Fruit fly (Drosophila melanogaster): ENCODE data around the gene CG12541.

Gene CG12541

DNA sequence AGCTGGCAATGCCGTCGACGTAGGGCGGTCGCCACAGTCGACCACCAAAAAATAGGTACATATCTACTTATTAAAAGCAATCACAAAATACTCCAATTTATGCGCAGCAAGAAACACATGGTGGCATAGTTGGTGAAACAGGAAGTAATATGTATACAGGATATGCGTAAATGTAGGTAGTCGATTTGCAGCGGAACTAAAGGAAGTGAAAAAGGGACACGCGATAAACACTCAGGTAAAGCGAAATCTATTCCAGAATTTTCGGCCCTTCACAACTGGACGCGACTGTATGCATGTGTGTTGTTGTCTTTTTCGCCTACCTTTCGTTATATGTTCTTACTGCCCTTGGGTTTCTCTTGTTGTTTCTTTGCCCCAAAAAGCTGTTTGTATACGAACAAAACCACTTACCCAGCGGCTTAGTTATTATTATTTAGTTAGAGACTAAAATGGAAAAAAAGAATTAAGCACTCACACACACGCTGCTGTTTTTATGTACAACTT lies 30.7 kb upstream of the CG12541 start (continued):
- TF ChIP-seq gcm (GFP tag; optimal IDR thresholded peaks at IDR 0.05): peak; percentile 73
- peak; percentile 70 for TF ChIP-seq ind (GFP tag; optimal IDR thresholded peaks at IDR 0.05)
- TF ChIP-seq twi (tag; optimal IDR thresholded peaks at IDR 0.05): peak; percentile 86
- peak; percentile 81 for TF ChIP-seq CG9727 (GFP tag; optimal IDR thresholded peaks at IDR 0.05)
- no peak for TF ChIP-seq Dll (GFP tag; IDR thresholded peaks at IDR 0.05; ENCODE audit: partially characterized antibody)
- TF ChIP-seq Neu2 (GFP tag; optimal IDR thresholded peaks at IDR 0.05; ENCODE audit: borderline replicate concordance): no peak
- TF ChIP-seq ac (GFP tag; optimal IDR thresholded peaks at IDR 0.05): peak; percentile 24
- peak; percentile 63 for TF ChIP-seq CG8944 (GFP tag; optimal IDR thresholded peaks at IDR 0.05)
- peak; percentile 2 to 84 for TF ChIP-seq bsh (GFP tag; optimal IDR thresholded peaks at IDR 0.05)
- TF ChIP-seq CG18011 (GFP tag; optimal IDR thresholded peaks at IDR 0.05): peak; percentile 52
- TF ChIP-seq CG17328 (GFP tag; IDR thresholded peaks at IDR 0.05): peak; percentile 67; the same call in 1 of the 2 replicates
- peak; percentile 67 for TF ChIP-seq CG3407 (GFP tag; optimal IDR thresholded peaks at IDR 0.05)
- no peak for TF ChIP-seq mld (GFP tag; IDR thresholded peaks at IDR 0.05; ENCODE audit: partially characterized antibody)
- TF ChIP-seq bigmax (GFP tag; optimal IDR thresholded peaks at IDR 0.05): no peak
- peak; percentile 84 for TF ChIP-seq lilli (GFP tag; optimal IDR thresholded peaks at IDR 0.05)
- peak; percentile 91 for TF ChIP-seq CG13424 (tag; optimal IDR thresholded peaks at IDR 0.05)
- peak; percentile 16 for TF ChIP-seq kay (GFP tag; optimal IDR thresholded peaks at IDR 0.05)
- TF ChIP-seq CG4328 (GFP tag; optimal IDR thresholded peaks at IDR 0.05): peak; percentile 67
- peak; percentile 45; the same call in 1 of the 2 replicates for TF ChIP-seq Rx (GFP tag; IDR thresholded peaks at IDR 0.05)
- TF ChIP-seq HmgZ (tag; optimal IDR thresholded peaks at IDR 0.05): peak; percentile 89
- TF ChIP-seq Bteb2 (GFP tag; optimal IDR thresholded peaks at IDR 0.05): peak; percentile 56
- peak in 1 of 2 experiments; percentile 96 for TF ChIP-seq eve (GFP tag; optimal IDR thresholded peaks at IDR 0.05)
- no peak for TF ChIP-seq corto (GFP tag; optimal IDR thresholded peaks at IDR 0.05)
- TF ChIP-seq CG31224 (GFP tag; IDR thresholded peaks at IDR 0.05): peak; percentile 73
- TF ChIP-seq Usf (GFP tag; optimal IDR thresholded peaks at IDR 0.05): peak; percentile 51
- TF ChIP-seq CG2116 (GFP tag; optimal IDR thresholded peaks at IDR 0.05): peak; percentile 11
- TF ChIP-seq CG8281 (tag; optimal IDR thresholded peaks at IDR 0.05): peak; percentile 65
- peak; percentile 74 for TF ChIP-seq schlank (tag; optimal IDR thresholded peaks at IDR 0.05)
- TF ChIP-seq Doc3 (GFP tag; IDR thresholded peaks at IDR 0.05; ENCODE audit: partially characterized antibody): no peak
- TF ChIP-seq z (GFP tag; IDR thresholded peaks at IDR 0.05): no peak; the same call in 2 of the 3 replicates
- TF ChIP-seq rib (GFP tag; IDR thresholded peaks at IDR 0.05): peak; percentile 30; the same call in 1 of the 2 replicates
- TF ChIP-seq zf30C (GFP tag; optimal IDR thresholded peaks at IDR 0.05): no peak
- TF ChIP-seq CG12744 (GFP tag; optimal IDR thresholded peaks at IDR 0.05): peak; percentile 47
- peak; percentile 61 for TF ChIP-seq CG3847 (GFP tag; IDR thresholded peaks at IDR 0.05)
- peak; percentile 37; the same call in 1 of the 2 replicates for TF ChIP-seq ham (GFP tag; IDR thresholded peaks at IDR 0.05)
- TF ChIP-seq Ets97D (GFP tag; optimal IDR thresholded peaks at IDR 0.05): peak; percentile 15
- TF ChIP-seq yki (optimal IDR thresholded peaks at IDR 0.05): peak; percentile 8
- TF ChIP-seq H2.0 (GFP tag; IDR thresholded peaks at IDR 0.05): peak; percentile 73
- peak; percentile 78 for TF ChIP-seq CG10267 (tag; optimal IDR thresholded peaks at IDR 0.05)
- TF ChIP-seq bab2 (GFP tag; optimal IDR thresholded peaks at IDR 0.05): peak; percentile 67
- TF ChIP-seq hkb (optimal IDR thresholded peaks at IDR 0.05): no peak
- peak; percentile 77 for TF ChIP-seq hkb (GFP tag; IDR thresholded peaks at IDR 0.05)
- no peak for TF ChIP-seq C15 (GFP tag; IDR thresholded peaks at IDR 0.05)
- peak; percentile 54 for TF ChIP-seq CG4820 (GFP tag; optimal IDR thresholded peaks at IDR 0.05)
- TF ChIP-seq CG30020 (tag; optimal IDR thresholded peaks at IDR 0.05): peak; percentile 60
- TF ChIP-seq CG7963 (GFP tag; IDR thresholded peaks at IDR 0.05; ENCODE audit: partially characterized antibody): no peak
- TF ChIP-seq CG9932 (GFP tag; IDR thresholded peaks at IDR 0.05): peak; percentile 70
- TF ChIP-seq jing (GFP tag; optimal IDR thresholded peaks at IDR 0.05): peak; percentile 64
- TF ChIP-seq slp2 (GFP tag; optimal IDR thresholded peaks at IDR 0.05): peak; percentile 77
- TF ChIP-seq YL-1 (GFP tag; optimal IDR thresholded peaks at IDR 0.05): no peak
- no peak for TF ChIP-seq pros (GFP tag; optimal IDR thresholded peaks at IDR 0.05)

All from whole organism, embryonic.